Fruit fly (Drosophila melanogaster) whole organism, prepupa: ENCODE measurements around the gene escl.

Experiments used
- Blimp-1 ChIP-seq: fragments of 200-800 bp; sonication (Bioruptor generic); optimal IDR thresholded peaks from 3 replicates; lab custom pipeline; 2017; ENCODE audit warnings: missing biosample characterization, missing genetic modification characterization, mild to moderate bottlenecking, moderate library complexity, missing genetic modification reagents
- CG10669 ChIP-seq: fragments of 200-800 bp; sonication (Bioruptor generic); optimal IDR thresholded peaks from 3 replicates; lab custom pipeline; 2018; ENCODE audit warnings: missing biosample characterization, mild to moderate bottlenecking, missing genetic modification characterization, moderate library complexity
- CG11294 ChIP-seq: fragments of 200-800 bp; sonication (Bioruptor generic); IDR thresholded peaks from 2 replicates; pipeline ENCODE4 v1.3.6; 2022; ENCODE audit warnings: missing biosample characterization, missing genetic modification characterization
- CG11762 ChIP-seq: fragments of 200-800 bp; sonication (Bioruptor generic); optimal IDR thresholded peaks from 3 replicates; lab custom pipeline; 2016; ENCODE audit warnings: missing biosample characterization, missing genetic modification characterization; ENCODE audit not compliant: insufficient read depth
- CG11902 ChIP-seq: fragments of 200-800 bp; sonication (Bioruptor generic); optimal IDR thresholded peaks from 3 replicates; lab custom pipeline; 2016; ENCODE audit warnings: missing biosample characterization, missing genetic modification characterization
- CG15336 ChIP-seq: fragments of 200-800 bp; sonication (Bioruptor generic); IDR thresholded peaks from 2 replicates; pipeline ENCODE4 v1.3.6; 2022; ENCODE audit warnings: missing biosample characterization, missing genetic modification characterization
- CG1621 ChIP-seq: fragments of 200-800 bp; sonication (Bioruptor generic); optimal IDR thresholded peaks from 3 replicates; lab custom pipeline; 2018; ENCODE audit warnings: missing biosample characterization, mild to moderate bottlenecking, missing genetic modification characterization
- CG16779 ChIP-seq: fragments of 200-800 bp; sonication (Bioruptor generic); optimal IDR thresholded peaks from 3 replicates; lab custom pipeline; 2017; ENCODE audit warnings: missing biosample characterization, mild to moderate bottlenecking, missing genetic modification characterization
- CG3032 ChIP-seq: fragments of 200-800 bp; optimal IDR thresholded peaks from 2 replicates; lab custom pipeline; 2019; ENCODE audit warnings: missing biosample characterization, mild to moderate bottlenecking, missing genetic modification characterization, moderate library complexity
- CG31627 ChIP-seq: fragments of 200-800 bp; sonication (Bioruptor generic); optimal IDR thresholded peaks from 3 replicates; lab custom pipeline; 2016; ENCODE audit warnings: missing biosample characterization, missing genetic modification characterization
- CG32006 ChIP-seq: fragments of 200-800 bp; sonication (Bioruptor generic); optimal IDR thresholded peaks from 3 replicates; lab custom pipeline; 2017; ENCODE audit warnings: missing biosample characterization, mild to moderate bottlenecking, missing genetic modification characterization
- CG4318 ChIP-seq: fragments of 200-800 bp; sonication (Bioruptor generic); optimal IDR thresholded peaks from 3 replicates; lab custom pipeline; 2017; ENCODE audit warnings: missing biosample characterization, mild to moderate bottlenecking, missing genetic modification characterization
- CG6163 ChIP-seq: fragments of 200-800 bp; sonication (Bioruptor generic); IDR thresholded peaks from 3 replicates; pipeline ENCODE4 v1.3.6; 2022; ENCODE audit warnings: missing biosample characterization, missing genetic modification characterization
- CG6276 ChIP-seq: fragments of 200-800 bp; sonication (Bioruptor generic); optimal IDR thresholded peaks from 2 replicates; lab custom pipeline; 2017; ENCODE audit warnings: missing biosample characterization, mild to moderate bottlenecking, missing genetic modification characterization
- CG6792 ChIP-seq: fragments of 200-800 bp; sonication (Bioruptor generic); optimal IDR thresholded peaks from 3 replicates; lab custom pipeline; 2016; ENCODE audit warnings: missing biosample characterization, missing genetic modification characterization
- CG6808 ChIP-seq: fragments of 200-800 bp; sonication (Bioruptor generic); optimal IDR thresholded peaks from 3 replicates; lab custom pipeline; 2017; ENCODE audit warnings: missing biosample characterization, missing genetic modification characterization, mild to moderate bottlenecking, moderate library complexity, missing genetic modification reagents
- CG6854 ChIP-seq: fragments of 200-800 bp; sonication (Bioruptor generic); optimal IDR thresholded peaks from 2 replicates; lab custom pipeline; 2017; ENCODE audit warnings: missing biosample characterization, mild to moderate bottlenecking, missing genetic modification characterization
- CG8119 ChIP-seq: fragments of 200-800 bp; sonication (Bioruptor generic); IDR thresholded peaks from 3 replicates; pipeline ENCODE4 v1.3.6; 2022; ENCODE audit warnings: missing biosample characterization, missing genetic modification characterization
- CG8632 ChIP-seq: fragments of 200-800 bp; sonication (Bioruptor generic); optimal IDR thresholded peaks from 3 replicates; lab custom pipeline; 2016; ENCODE audit warnings: missing biosample characterization, missing genetic modification characterization
- CG9139 ChIP-seq: fragments of 200-800 bp; sonication (Bioruptor generic); optimal IDR thresholded peaks from 3 replicates; lab custom pipeline; 2017; ENCODE audit warnings: missing biosample characterization, mild to moderate bottlenecking, missing genetic modification characterization
- Eip78C ChIP-seq: fragments of 200-800 bp; sonication (Bioruptor generic); peaks from one replicate; lab custom pipeline; 2016; ENCODE audit warnings: missing biosample characterization, missing genetic modification characterization
- Ets21C ChIP-seq: fragments of 200-800 bp; sonication (Bioruptor generic); optimal IDR thresholded peaks from 3 replicates; lab custom pipeline; 2016; ENCODE audit warnings: missing biosample characterization, missing genetic modification characterization
- Ets96B ChIP-seq: fragments of 200-800 bp; optimal IDR thresholded peaks from 2 replicates; lab custom pipeline; 2019; ENCODE audit warnings: missing biosample characterization, mild to moderate bottlenecking, missing genetic modification characterization, moderate library complexity
- Hr38 ChIP-seq: sonication (Bioruptor generic); optimal IDR thresholded peaks from 2 replicates; lab custom pipeline; 2016; ENCODE audit warnings: missing biosample characterization, missing genetic modification characterization
- Hr39 ChIP-seq: fragments of 200-800 bp; sonication (Bioruptor generic); optimal IDR thresholded peaks from 2 replicates; lab custom pipeline; 2016; ENCODE audit warnings: missing biosample characterization, missing genetic modification characterization
- OdsH ChIP-seq: fragments of 200-800 bp; sonication (Bioruptor generic); optimal IDR thresholded peaks from 3 replicates; lab custom pipeline; 2016; ENCODE audit warnings: missing biosample characterization, missing genetic modification characterization
- Sox102F ChIP-seq: fragments of 200-800 bp; sonication (Bioruptor generic); optimal IDR thresholded peaks from 2 replicates; lab custom pipeline; 2016; ENCODE audit warnings: missing biosample characterization, mild to moderate bottlenecking, missing genetic modification characterization
- Sox14 ChIP-seq: fragments of 200-800 bp; sonication (Bioruptor generic); optimal IDR thresholded peaks from 3 replicates; lab custom pipeline; 2016; ENCODE audit warnings: missing biosample characterization, missing genetic modification characterization
- Sox15 ChIP-seq: fragments of 200-800 bp; sonication (Bioruptor generic); optimal IDR thresholded peaks from 3 replicates; lab custom pipeline; 2016; ENCODE audit warnings: missing biosample characterization, missing genetic modification characterization
- achi ChIP-seq: fragments of 200-800 bp; sonication (Bioruptor generic); optimal IDR thresholded peaks from 3 replicates; lab custom pipeline; 2016; ENCODE audit warnings: missing biosample characterization, missing genetic modification characterization
- acj6 ChIP-seq: fragments of 200-800 bp; sonication (Bioruptor generic); optimal IDR thresholded peaks from 3 replicates; lab custom pipeline; 2016; ENCODE audit warnings: missing biosample characterization, missing genetic modification characterization
- cyc ChIP-seq: fragments of 200-800 bp; sonication (Bioruptor generic); optimal IDR thresholded peaks from 3 replicates; lab custom pipeline; 2016; ENCODE audit warnings: missing biosample characterization, missing genetic modification characterization
- dsx ChIP-seq: fragments of 200-800 bp; optimal IDR thresholded peaks from 3 replicates; lab custom pipeline; 2019; ENCODE audit warnings: missing biosample characterization, mild to moderate bottlenecking, missing genetic modification characterization, moderate library complexity; ENCODE audit not compliant: poor library complexity, severe bottlenecking
- eg ChIP-seq: fragments of 200-800 bp; sonication (Bioruptor generic); IDR thresholded peaks from 3 replicates; pipeline ENCODE4 v1.3.6; 2022; ENCODE audit warnings: missing biosample characterization, missing genetic modification characterization
- esn ChIP-seq: fragments of 200-800 bp; sonication (Bioruptor generic); optimal IDR thresholded peaks from 2 replicates; lab custom pipeline; 2016; ENCODE audit warnings: missing biosample characterization, mild to moderate bottlenecking, missing genetic modification characterization, moderate library complexity
- fd59A ChIP-seq: fragments of 200-800 bp; sonication (Bioruptor generic); optimal IDR thresholded peaks from 2 replicates; lab custom pipeline; 2017; ENCODE audit warnings: missing biosample characterization, mild to moderate bottlenecking, missing genetic modification characterization, missing genetic modification reagents
- fd85E ChIP-seq: fragments of 200-800 bp; sonication (Bioruptor generic); optimal IDR thresholded peaks from 3 replicates; lab custom pipeline; 2016; ENCODE audit warnings: missing biosample characterization, missing genetic modification characterization
- lz ChIP-seq: fragments of 200-800 bp; sonication (Bioruptor generic); optimal IDR thresholded peaks from 3 replicates; lab custom pipeline; 2016; ENCODE audit warnings: missing biosample characterization, missing genetic modification characterization
- net ChIP-seq: fragments of 200-800 bp; sonication (Bioruptor generic); optimal IDR thresholded peaks from 3 replicates; lab custom pipeline; 2016; ENCODE audit warnings: missing biosample characterization, missing genetic modification characterization
- pdm3 ChIP-seq: fragments of 200-800 bp; sonication (Bioruptor generic); optimal IDR thresholded peaks from 3 replicates; lab custom pipeline; 2016; ENCODE audit warnings: missing biosample characterization, missing genetic modification characterization
- spab ChIP-seq: fragments of 200-800 bp; sonication (Bioruptor generic); optimal IDR thresholded peaks from 2 replicates; lab custom pipeline; 2017; ENCODE audit warnings: missing biosample characterization, mild to moderate bottlenecking, missing genetic modification characterization, missing genetic modification reagents

escl gene

DNA sequence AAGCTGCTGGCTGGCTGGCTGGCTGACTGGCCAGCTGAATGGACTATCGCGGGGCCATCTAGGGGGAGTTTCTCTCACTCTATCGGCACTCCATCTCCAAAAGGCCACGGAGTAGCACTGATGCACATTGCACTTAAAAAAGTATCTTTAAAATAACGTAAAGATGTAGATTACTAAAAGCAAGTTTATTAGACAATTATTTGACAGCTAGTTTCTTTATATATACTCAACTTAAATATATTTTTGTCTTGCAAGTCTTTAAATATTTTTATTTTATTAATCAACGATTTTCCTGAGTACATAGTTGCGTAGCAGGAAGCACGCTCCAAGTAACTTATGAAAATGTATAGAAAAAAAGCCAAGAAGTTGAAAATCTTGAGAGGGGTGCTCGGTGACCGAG, 13.8 kb upstream of the escl start:
- no peak for TF ChIP-seq Sox102F (GFP tag; lab: Kevin White, UChicago)
- TF ChIP-seq CG4318 = no peak
- TF ChIP-seq Hr38 (GFP tag; lab: Kevin White, UChicago) = no peak
- no peak for TF ChIP-seq Ets96B (tag; lab: Kevin White, UChicago)
- TF ChIP-seq eg = peak; percentile 52; the same call in 2 of the 3 replicates
- TF ChIP-seq CG6854 (GFP tag; lab: Kevin White, UChicago) = no peak
- TF ChIP-seq CG11294 (GFP tag; lab: Robert Waterston, UW) = no peak
- no peak for TF ChIP-seq net (GFP tag; lab: Kevin White, UChicago)
- TF ChIP-seq spab (GFP tag; lab: Kevin White, UChicago) = no peak
- peak; percentile 37; the same call in 1 of the 2 replicates for TF ChIP-seq CG15336 (GFP tag; lab: Robert Waterston, UW)
- no peak for TF ChIP-seq fd59A
- TF ChIP-seq CG6276 (GFP tag; lab: Kevin White, UChicago) = no peak
- peak; percentile 64 for TF ChIP-seq Eip78C (GFP tag; lab: Kevin White, UChicago)
- no peak for TF ChIP-seq pdm3 (GFP tag; lab: Kevin White, UChicago)
- no peak for TF ChIP-seq dsx
- peak; percentile 2 for TF ChIP-seq CG32006 (GFP tag; lab: Kevin White, UChicago)
- TF ChIP-seq CG11762 = no peak
- no peak for TF ChIP-seq achi (GFP tag; lab: Kevin White, UChicago)
- no peak for TF ChIP-seq CG6808 (GFP tag; lab: Kevin White, UChicago)
- TF ChIP-seq Hr39 (GFP tag; lab: Kevin White, UChicago) = no peak
- TF ChIP-seq CG8119 (GFP tag; lab: Robert Waterston, UW) = peak; percentile 33; the same call in 1 of the 3 replicates
- TF ChIP-seq Sox15 (GFP tag; lab: Kevin White, UChicago) = no peak
- TF ChIP-seq CG6792 (GFP tag; lab: Kevin White, UChicago) = no peak
- TF ChIP-seq CG3032 (tag; lab: Kevin White, UChicago) = no peak
- TF ChIP-seq CG9139 (GFP tag; lab: Kevin White, UChicago) = no peak
- TF ChIP-seq Blimp-1 (GFP tag; lab: Kevin White, UChicago) = no peak
- no peak for TF ChIP-seq cyc

DNA sequence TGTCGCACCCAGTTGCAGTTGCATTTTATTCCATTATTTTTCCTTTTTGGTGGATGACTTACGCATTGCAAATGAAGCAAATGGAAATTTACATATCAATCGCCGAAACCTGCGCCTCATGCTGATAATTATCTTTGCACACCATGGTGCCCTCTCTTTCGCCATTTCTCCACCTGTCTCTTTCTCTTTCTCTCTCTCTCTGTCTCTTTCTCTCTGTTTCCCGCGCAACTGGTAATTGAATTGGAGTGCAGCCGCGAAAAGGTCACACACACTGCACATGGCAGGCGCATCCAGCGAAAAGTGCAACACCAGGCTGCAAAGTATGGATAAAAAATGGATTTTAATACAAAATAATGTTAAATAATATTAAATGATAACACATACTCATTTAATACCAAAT, 13.0 kb upstream of the escl start:
- TF ChIP-seq CG10669 (no peak), CG1621 (tag; lab: Kevin White, UChicago) (no peak), Ets96B (tag; lab: Kevin White, UChicago) (no peak), CG9139 (GFP tag; lab: Kevin White, UChicago) (no peak), CG3032 (tag; lab: Kevin White, UChicago) (no peak), fd85E (GFP tag; lab: Kevin White, UChicago) (no peak), CG6792 (GFP tag; lab: Kevin White, UChicago) (no peak), CG15336 (GFP tag; lab: Robert Waterston, UW) (no peak), Eip78C (GFP tag; lab: Kevin White, UChicago) (no peak)
- TF ChIP-seq, all 60 proteins: peak for 0

DNA sequence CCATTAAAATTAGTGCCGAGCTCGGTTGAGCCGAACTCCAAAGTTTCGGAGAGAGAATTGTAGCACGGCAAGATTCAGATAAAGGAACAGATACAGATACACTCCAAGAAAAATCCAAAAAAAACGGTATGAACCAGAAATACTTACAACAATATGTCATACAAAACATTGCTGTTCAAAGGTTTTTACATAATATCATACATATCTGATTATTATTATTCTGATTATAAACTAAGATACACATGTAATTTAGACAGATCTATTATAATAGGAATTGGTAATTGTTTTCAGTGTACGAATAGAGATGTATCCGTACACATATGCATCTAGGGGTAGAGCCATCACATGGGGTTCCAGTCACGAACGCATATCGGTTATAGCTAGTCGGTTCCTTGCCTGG, 10.7 kb upstream of the escl start:
- TF ChIP-seq acj6 (peak; percentile 0), dsx (no peak), CG32006 (GFP tag; lab: Kevin White, UChicago) (peak; percentile 20), Sox102F (GFP tag; lab: Kevin White, UChicago) (no peak)
- TF ChIP-seq, all 60 proteins: peak for 2

DNA sequence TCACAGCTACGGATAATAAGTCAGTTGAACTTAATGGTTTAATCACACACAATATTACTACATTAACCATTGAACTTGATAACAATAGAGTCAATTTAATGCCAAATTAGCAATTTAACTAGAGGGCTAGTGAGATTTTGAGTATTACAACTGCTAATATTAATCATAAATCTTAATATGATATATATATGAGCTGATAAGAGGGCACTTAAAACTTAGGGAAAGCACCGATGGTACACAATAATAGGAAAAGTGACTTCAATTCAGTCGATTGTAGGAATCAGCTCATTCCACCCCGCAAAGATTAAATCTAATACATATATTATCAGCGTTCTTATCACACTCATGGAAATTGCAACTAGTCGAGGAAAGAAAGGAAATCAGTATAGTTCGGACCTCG, 9.5 kb upstream of the escl start, which contains the start of gene CG16965:
Gene CG16965 (plus strand): TSS at position 382 of the 400 bp plus-strand sequence.
- TF ChIP-seq CG16779 (no peak), Eip78C (GFP tag; lab: Kevin White, UChicago) (peak; percentile 52)

- no peak for TF ChIP-seq achi (GFP tag; lab: Kevin White, UChicago)
- TF ChIP-seq cyc = peak; percentile 46
- TF ChIP-seq fd85E (GFP tag; lab: Kevin White, UChicago) = no peak
- no peak for TF ChIP-seq CG8632 (GFP tag; lab: Kevin White, UChicago)
- TF ChIP-seq esn (GFP tag; lab: Kevin White, UChicago) = peak; percentile 69
- no peak for TF ChIP-seq pdm3 (GFP tag; lab: Kevin White, UChicago)
- TF ChIP-seq Eip78C (GFP tag; lab: Kevin White, UChicago) = peak; percentile 69
- TF ChIP-seq CG6792 (GFP tag; lab: Kevin White, UChicago) = peak; percentile 51
- no peak for TF ChIP-seq CG11902 (GFP tag; lab: Kevin White, UChicago)
- peak; percentile 55 for TF ChIP-seq lz (GFP tag; lab: Kevin White, UChicago)
- TF ChIP-seq CG10669 = no peak
- TF ChIP-seq Ets21C (GFP tag; lab: Kevin White, UChicago) = peak; percentile 43
- TF ChIP-seq Sox15 (GFP tag; lab: Kevin White, UChicago) = peak; percentile 14
- peak; percentile 46 for TF ChIP-seq CG31627 (GFP tag; lab: Kevin White, UChicago)
- TF ChIP-seq OdsH (GFP tag; lab: Kevin White, UChicago) = no peak
- TF ChIP-seq CG6163 = 0 out of 3 replicates have a peak, but pooled peaks have one; percentile 19
- TF ChIP-seq Sox14 (GFP tag; lab: Kevin White, UChicago) = peak; percentile 79
- TF ChIP-seq CG15336 (GFP tag; lab: Robert Waterston, UW) = peak; percentile 20; the same call in 1 of the 2 replicates
Measured at dm6 chr2L:11987945-11988344, 2.8 kb upstream of the escl start, which contains the start of the genes CG6686 and CG34163. CG6686 (minus strand) TSS chr2L:11988039. CG34163 (plus strand) TSS chr2L:11988270.
